Fruit fly (Drosophila melanogaster): ENCODE measurements around the gene Sur-8.

dm6 chr3R:17410808-17411207 lies 8.5 kb upstream of the Sur-8 start, which contains the start of gene CG5863:
- TF ChIP-seq kay (GFP tag; ENCODE audit: borderline replicate concordance), result no peak
- no peak for TF ChIP-seq ovo (GFP tag; optimal IDR thresholded peaks at IDR 0.05)
- TF ChIP-seq CG12768 (GFP tag; optimal IDR thresholded peaks at IDR 0.05), result no peak
- TF ChIP-seq Mnt (GFP tag; optimal IDR thresholded peaks at IDR 0.05), result no peak
